Fruit fly (Drosophila melanogaster): ENCODE data around the gene CG12480.

The CG12480 gene

DNA sequence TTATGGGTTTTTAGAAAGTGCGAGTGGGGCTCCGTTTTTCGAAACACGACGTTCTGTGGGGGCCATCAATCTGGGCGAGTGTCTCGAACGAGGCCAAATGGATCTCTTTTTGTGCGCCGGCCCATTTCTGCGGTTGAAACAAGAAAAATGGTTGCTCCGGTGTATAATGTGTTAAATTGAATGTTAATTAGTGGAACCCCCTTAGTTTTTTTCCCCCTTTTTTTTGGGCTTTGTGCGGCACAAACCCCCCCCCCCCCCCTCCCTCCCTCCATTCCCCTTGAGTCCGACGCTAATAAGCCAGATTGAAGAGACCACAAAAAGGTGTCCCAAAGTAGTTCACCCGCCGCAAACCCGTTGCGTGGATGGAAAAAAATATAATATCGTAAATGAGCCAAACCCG, 4.3 kb downstream of the CG12480 start:
- TF ChIP-seq dmrt93B (GFP tag; optimal IDR thresholded peaks at IDR 0.05) (no peak), Vsx2 (GFP tag; optimal IDR thresholded peaks at IDR 0.05; ENCODE audit: partially characterized antibody) (peak; percentile 27), Dfd (GFP tag; optimal IDR thresholded peaks at IDR 0.05) (no peak), CrebA (GFP tag; optimal IDR thresholded peaks at IDR 0.05; ENCODE audit: borderline replicate concordance) (no peak), woc (GFP tag; optimal IDR thresholded peaks at IDR 0.05) (no peak), jim (GFP tag; optimal IDR thresholded peaks at IDR 0.05) (no peak), rgr (GFP tag; optimal IDR thresholded peaks at IDR 0.05) (no peak)

DNA sequence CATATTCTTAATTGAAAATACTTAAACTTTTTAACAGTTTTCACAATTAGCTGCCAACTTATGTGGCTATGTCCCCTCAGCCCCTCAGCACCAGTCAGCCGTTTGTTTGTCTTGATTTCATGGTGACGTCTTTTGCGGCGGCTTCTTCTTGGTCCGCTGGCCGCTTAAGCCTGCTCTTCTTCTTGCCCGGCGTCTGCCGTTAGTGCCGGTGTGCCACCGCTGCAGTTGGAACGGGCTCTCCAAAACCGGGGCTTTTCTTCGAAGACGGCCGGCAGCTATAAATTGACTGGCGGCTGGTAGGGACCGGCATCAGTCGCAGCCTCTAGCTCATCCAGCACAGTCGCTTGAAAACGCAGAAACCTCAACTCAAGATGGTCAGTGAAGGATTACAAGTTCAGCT, 5.1 kb downstream of the CG12480 start, which contains the start of gene CG1368:
TSS of gene CG1368 (plus strand) at position 301 of the 400 bp plus-strand sequence.
- TF ChIP-seq sage (GFP tag; optimal IDR thresholded peaks at IDR 0.05) (no peak), Dfd (GFP tag; optimal IDR thresholded peaks at IDR 0.05) (no peak), Dif (GFP tag; optimal IDR thresholded peaks at IDR 0.05; ENCODE audit: partially characterized antibody) (no peak)

DNA sequence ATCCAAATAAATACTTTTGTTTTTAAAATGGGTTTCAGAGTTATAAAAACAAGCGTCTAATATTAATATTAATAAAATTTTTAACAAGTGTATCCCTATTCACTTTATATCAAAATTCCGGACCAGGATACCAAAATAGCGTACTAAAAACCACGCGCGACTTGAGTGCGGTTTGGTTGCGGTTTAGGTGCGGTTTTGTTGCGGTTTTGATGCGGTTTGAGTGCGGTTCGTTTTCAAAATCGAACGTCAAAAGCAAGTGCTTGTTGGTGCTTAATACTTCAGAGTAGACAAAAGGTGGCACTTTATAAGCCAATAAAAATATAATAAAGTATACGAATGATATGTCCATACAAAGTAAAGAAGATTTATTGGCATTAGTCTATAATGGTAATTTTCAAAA, 6.3 kb downstream of the CG12480 start:
- TF ChIP-seq N (GFP tag; optimal IDR thresholded peaks at IDR 0.05) (no peak), Hr83 (GFP tag; optimal IDR thresholded peaks at IDR 0.05; ENCODE audit: poor library complexity, severe bottlenecking) (no peak), Dfd (GFP tag; optimal IDR thresholded peaks at IDR 0.05) (no peak), jim (GFP tag; optimal IDR thresholded peaks at IDR 0.05) (no peak), GATAd (GFP tag; optimal IDR thresholded peaks at IDR 0.05) (no peak), usp (GFP tag; optimal IDR thresholded peaks at IDR 0.05) (no peak), Myc (optimal IDR thresholded peaks at IDR 0.05) (no peak), tai (GFP tag; optimal IDR thresholded peaks at IDR 0.05) (no peak), CrebA (GFP tag; optimal IDR thresholded peaks at IDR 0.05; ENCODE audit: borderline replicate concordance) (no peak), Jra (GFP tag; optimal IDR thresholded peaks at IDR 0.05) (no peak), OdsH (GFP tag; optimal IDR thresholded peaks at IDR 0.05) (no peak), CG9705 (GFP tag; optimal IDR thresholded peaks at IDR 0.05) (no peak), Dif (GFP tag; optimal IDR thresholded peaks at IDR 0.05; ENCODE audit: partially characterized antibody) (no peak), ey (GFP tag; optimal IDR thresholded peaks at IDR 0.05) (no peak), rgr (GFP tag; optimal IDR thresholded peaks at IDR 0.05) (no peak), lola (GFP tag; optimal IDR thresholded peaks at IDR 0.05) (no peak), woc (GFP tag; optimal IDR thresholded peaks at IDR 0.05) (no peak)

DNA sequence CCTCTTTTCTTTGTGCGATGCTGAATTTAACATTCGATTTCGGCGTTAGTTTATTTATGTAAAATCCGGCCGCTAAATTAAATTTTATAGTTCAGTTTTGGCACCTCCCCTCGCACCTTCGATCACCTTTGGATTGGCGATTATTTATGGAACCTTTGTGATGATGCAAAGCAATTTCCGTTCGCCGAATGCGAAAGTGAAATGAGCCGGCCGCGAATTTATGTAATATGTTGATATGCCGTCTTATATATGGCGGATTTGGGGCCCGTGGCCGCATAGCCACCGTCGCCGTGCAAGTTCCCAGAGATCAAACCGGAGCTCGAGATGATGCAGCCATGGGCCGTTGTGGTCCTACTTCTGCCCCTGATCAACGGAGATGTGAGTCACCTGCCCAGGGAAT, 7.2 kb downstream of the CG12480 start, which contains the start of gene CG11581:
TSS of gene CG11581 (plus strand) at position 301 of the 400 bp plus-strand sequence.
- no peak for TF ChIP-seq dl (GFP tag; optimal IDR thresholded peaks at IDR 0.05; ENCODE audit: insufficient read depth in 1 of 2, partially characterized antibody in 2 of 2)
- TF ChIP-seq sv (GFP tag; optimal IDR thresholded peaks at IDR 0.05): no peak
- no peak for TF ChIP-seq sage (GFP tag; optimal IDR thresholded peaks at IDR 0.05)
- TF ChIP-seq Hr78 (GFP tag; optimal IDR thresholded peaks at IDR 0.05): no peak
- TF ChIP-seq Rel (GFP tag; optimal IDR thresholded peaks at IDR 0.05): no peak
- TF ChIP-seq Rel (tag; optimal IDR thresholded peaks at IDR 0.05): no peak
- TF ChIP-seq Dif (GFP tag; optimal IDR thresholded peaks at IDR 0.05; ENCODE audit: partially characterized antibody): no peak
- TF ChIP-seq br (GFP tag; optimal IDR thresholded peaks at IDR 0.05): no peak
- no peak for TF ChIP-seq CrebA (GFP tag; optimal IDR thresholded peaks at IDR 0.05; ENCODE audit: borderline replicate concordance)

DNA sequence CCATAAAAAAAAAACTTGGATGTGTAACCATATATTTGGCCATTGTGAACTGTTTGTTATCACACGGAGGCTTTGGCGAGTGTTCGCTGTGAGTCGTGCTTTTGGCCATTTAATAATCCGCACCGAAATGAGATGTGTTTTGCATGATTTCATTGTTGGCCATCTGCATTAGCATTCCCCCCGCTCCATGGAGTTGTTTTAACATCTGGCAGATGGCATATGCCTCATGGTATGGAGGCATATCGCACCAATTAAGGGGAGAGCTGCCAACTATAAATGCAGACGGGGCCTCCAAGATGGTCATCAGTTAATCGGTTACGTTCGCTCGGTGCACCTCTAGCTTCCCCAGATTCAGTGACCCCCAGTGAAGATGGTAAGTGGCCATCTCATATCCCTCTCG, 11.3 kb downstream of the CG12480 start, which contains the start of gene CG11584:
TSS of gene CG11584 (plus strand) at position 301 of the 400 bp plus-strand sequence.
- TF ChIP-seq tai (GFP tag; optimal IDR thresholded peaks at IDR 0.05): no peak
- TF ChIP-seq fru (GFP tag; optimal IDR thresholded peaks at IDR 0.05): no peak
- no peak for TF ChIP-seq ey (GFP tag; optimal IDR thresholded peaks at IDR 0.05)
- TF ChIP-seq CG9705 (GFP tag; optimal IDR thresholded peaks at IDR 0.05): no peak
- no peak for TF ChIP-seq woc (GFP tag; optimal IDR thresholded peaks at IDR 0.05)
- no peak for TF ChIP-seq Vsx2 (GFP tag; optimal IDR thresholded peaks at IDR 0.05; ENCODE audit: partially characterized antibody)
- TF ChIP-seq Mio (GFP tag; optimal IDR thresholded peaks at IDR 0.05): no peak
- no peak for TF ChIP-seq Sp1 (GFP tag; optimal IDR thresholded peaks at IDR 0.05)

DNA sequence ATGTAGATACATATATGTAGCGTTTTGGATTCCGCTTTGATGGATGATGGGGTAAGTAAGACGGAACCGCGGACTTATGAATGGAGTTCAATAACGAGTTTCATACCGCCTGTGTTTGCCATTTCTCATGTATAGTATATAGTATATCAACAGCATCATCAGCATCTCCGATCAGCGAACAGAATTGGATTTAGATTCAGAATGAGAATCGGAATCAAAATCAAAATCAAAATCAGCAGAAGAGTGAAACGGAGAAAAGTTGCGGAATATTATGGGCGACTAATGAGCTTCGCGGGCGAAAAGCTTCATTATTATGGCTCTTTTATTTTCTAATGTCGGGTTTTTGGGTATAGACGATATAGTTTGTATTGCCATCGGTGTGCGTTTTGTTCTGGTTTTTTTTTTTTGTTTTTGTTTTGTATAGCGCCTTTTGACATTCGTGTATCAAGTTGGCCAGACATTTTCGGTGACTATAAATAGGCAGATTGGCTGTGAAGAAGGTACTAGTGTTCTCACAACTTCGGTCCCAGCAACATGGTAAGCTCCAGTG, 14.7 kb downstream of the CG12480 start, which contains the start of gene CG32603:
TSS of gene CG32603 (plus strand) at position 500 of the 550 bp plus-strand sequence.
- TF ChIP-seq Jra (GFP tag; optimal IDR thresholded peaks at IDR 0.05): no peak
- TF ChIP-seq Abd-B (GFP tag; optimal IDR thresholded peaks at IDR 0.05): no peak
- TF ChIP-seq Dif (GFP tag; optimal IDR thresholded peaks at IDR 0.05; ENCODE audit: partially characterized antibody): no peak
- TF ChIP-seq dmrt93B (GFP tag; optimal IDR thresholded peaks at IDR 0.05): no peak
- TF ChIP-seq Hr83 (GFP tag; optimal IDR thresholded peaks at IDR 0.05; ENCODE audit: poor library complexity, severe bottlenecking): no peak
- no peak for TF ChIP-seq dl (GFP tag; optimal IDR thresholded peaks at IDR 0.05; ENCODE audit: insufficient read depth in 1 of 2, partially characterized antibody in 2 of 2)
- no peak for TF ChIP-seq Hnf4 (GFP tag; optimal IDR thresholded peaks at IDR 0.05)
- TF ChIP-seq Vsx2 (GFP tag; optimal IDR thresholded peaks at IDR 0.05; ENCODE audit: partially characterized antibody): no peak
- no peak for TF ChIP-seq ey (GFP tag; optimal IDR thresholded peaks at IDR 0.05)
- no peak for TF ChIP-seq HLH106 (tag; optimal IDR thresholded peaks at IDR 0.05)
- no peak for TF ChIP-seq rgr (GFP tag; optimal IDR thresholded peaks at IDR 0.05)
- TF ChIP-seq Rel (GFP tag; optimal IDR thresholded peaks at IDR 0.05): no peak
- no peak for TF ChIP-seq Rel (tag; optimal IDR thresholded peaks at IDR 0.05)
- TF ChIP-seq woc (GFP tag; optimal IDR thresholded peaks at IDR 0.05): no peak
- TF ChIP-seq br (GFP tag; optimal IDR thresholded peaks at IDR 0.05): no peak
- TF ChIP-seq psq (GFP tag; optimal IDR thresholded peaks at IDR 0.05): no peak
- TF ChIP-seq CG9705 (GFP tag; optimal IDR thresholded peaks at IDR 0.05): no peak
- TF ChIP-seq Hr78 (GFP tag; optimal IDR thresholded peaks at IDR 0.05): no peak
- no peak for TF ChIP-seq tai (GFP tag; optimal IDR thresholded peaks at IDR 0.05)
- TF ChIP-seq CrebA (GFP tag; optimal IDR thresholded peaks at IDR 0.05; ENCODE audit: borderline replicate concordance): no peak
- TF ChIP-seq dsf (GFP tag; optimal IDR thresholded peaks at IDR 0.05; ENCODE audit: borderline replicate concordance): no peak
